Fruit fly (Drosophila melanogaster) whole organism, adult: ENCODE results near the gene mael.

Experiments used
- CG11617 ChIP-seq: fragments of 200-800 bp; sonication (Bioruptor generic); optimal IDR thresholded peaks from 2 replicates; lab custom pipeline; 2017; ENCODE audit warnings: mild to moderate bottlenecking, missing biosample characterization, missing genetic modification reagents, missing genetic modification characterization
- CG1620 ChIP-seq: fragments of 200-800 bp; sonication (Bioruptor generic); optimal IDR thresholded peaks from 2 replicates; lab custom pipeline; 2016; ENCODE audit warnings: missing biosample characterization, missing genetic modification characterization
- CG33017 ChIP-seq: fragments of 200-800 bp; sonication (Bioruptor generic); optimal IDR thresholded peaks from 2 replicates; lab custom pipeline; 2018; ENCODE audit warnings: missing biosample characterization, mild to moderate bottlenecking, missing genetic modification characterization, moderate library complexity
- CG5204 ChIP-seq: fragments of 200-800 bp; sonication (Bioruptor generic); optimal IDR thresholded peaks from 2 replicates; lab custom pipeline; 2016; ENCODE audit warnings: missing biosample characterization, missing genetic modification characterization
- Clk ChIP-seq: fragments of 200-800 bp; sonication (Bioruptor generic); optimal IDR thresholded peaks from 2 replicates; lab custom pipeline; 2017; ENCODE audit warnings: missing biosample characterization, missing genetic modification characterization
- Hr96 ChIP-seq: fragments of 200-800 bp; sonication (Bioruptor generic); optimal IDR thresholded peaks from 2 replicates; lab custom pipeline; 2016; ENCODE audit warnings: missing biosample characterization, missing genetic modification characterization
- Mnt ChIP-seq: fragments of 200-800 bp; sonication (Bioruptor generic); optimal IDR thresholded peaks from 2 replicates; lab custom pipeline; 2016; ENCODE audit warnings: missing biosample characterization, mild to moderate bottlenecking, missing genetic modification characterization
- bab1 ChIP-seq: fragments of 200-800 bp; sonication (Bioruptor generic); optimal IDR thresholded peaks from 3 replicates; lab custom pipeline; 2019; ENCODE audit warnings: missing biosample characterization, mild to moderate bottlenecking, missing genetic modification characterization, moderate library complexity
- cic ChIP-seq: fragments of 200-800 bp; sonication (Bioruptor generic); optimal IDR thresholded peaks from 2 replicates; lab custom pipeline; 2017; ENCODE audit warnings: missing biosample characterization, mild to moderate bottlenecking, missing genetic modification characterization, moderate library complexity
- cnc ChIP-seq, 2 experiments: fragments of >200 bp; optimal IDR thresholded peaks; 2 replicates each; lab custom pipeline; 2017
- kay ChIP-seq: fragments of 200-800 bp; sonication (Bioruptor generic); peaks from one replicate; lab custom pipeline; 2016; ENCODE audit warnings: missing biosample characterization, missing genetic modification characterization, borderline replicate concordance
- pad ChIP-seq: fragments of 200-800 bp; sonication (Bioruptor generic); optimal IDR thresholded peaks from 3 replicates; lab custom pipeline; 2017; ENCODE audit warnings: missing biosample characterization, missing genetic modification characterization, mild to moderate bottlenecking, moderate library complexity, missing genetic modification reagents
- tj ChIP-seq: fragments of 200-800 bp; sonication (Bioruptor generic); optimal IDR thresholded peaks from 3 replicates; lab custom pipeline; 2017; ENCODE audit warnings: missing biosample characterization, mild to moderate bottlenecking, missing genetic modification characterization, moderate library complexity
- toe ChIP-seq: fragments of 200-800 bp; sonication (Bioruptor generic); optimal IDR thresholded peaks from 2 replicates; lab custom pipeline; 2016; ENCODE audit warnings: missing biosample characterization, missing genetic modification characterization

DNA sequence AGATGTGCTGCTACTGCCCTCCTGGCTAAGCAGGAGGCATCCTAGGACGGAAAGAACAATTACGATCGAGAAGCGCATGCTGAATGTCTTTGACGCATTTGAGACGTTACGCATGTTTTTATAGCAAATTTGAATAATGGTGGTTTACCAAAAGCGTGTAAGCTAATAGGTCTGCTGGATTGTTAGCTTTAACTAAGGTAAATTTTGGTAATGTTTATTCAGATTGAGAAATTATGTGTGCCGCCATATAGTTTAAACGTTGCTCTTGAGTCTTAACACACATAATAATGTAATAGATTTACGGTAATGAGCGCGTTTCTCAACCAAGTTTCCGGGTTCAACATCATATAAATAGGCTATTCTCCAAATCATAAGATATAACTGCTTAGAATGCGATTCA, 27.3 kb upstream of the mael start, which contains the start of the genes CG12546 and CG14453:
- TF ChIP-seq pad (GFP tag; lab: Kevin White, UChicago) (no peak), tj (GFP tag; lab: Kevin White, UChicago) (no peak), CG33017 (tag; lab: Kevin White, UChicago) (no peak), cic (GFP tag; lab: Kevin White, UChicago) (no peak), cnc (optimal IDR thresholded peaks at IDR 0.05; lab: Kevin White, UChicago) (no peak), kay (GFP tag; lab: Kevin White, UChicago) (no peak), toe (GFP tag; lab: Kevin White, UChicago) (no peak), Clk (GFP tag; lab: Kevin White, UChicago) (no peak), CG1620 (GFP tag; lab: Kevin White, UChicago) (no peak), bab1 (GFP tag; lab: Kevin White, UChicago) (no peak), CG11617 (GFP tag; lab: Kevin White, UChicago) (no peak), CG5204 (GFP tag; lab: Kevin White, UChicago) (no peak), Mnt (GFP tag; lab: Kevin White, UChicago) (no peak), Hr96 (GFP tag; lab: Kevin White, UChicago) (no peak)
